Worm (Caenorhabditis elegans) whole organism, L4 larva: ENCODE results near the gene F49F1.4.

ENCODE experiments used
- aly-2 ChIP-seq: sonication (generic microtip); optimal IDR thresholded peaks from 2 replicates; lab custom pipeline; 2018; ENCODE audit warnings: missing biosample characterization, missing genetic modification characterization
- ces-1 ChIP-seq: fragments of 150-350 bp; sonication (generic microtip); optimal IDR thresholded peaks from 4 replicates; lab custom pipeline; 2014; ENCODE audit warnings: missing biosample characterization, missing genetic modification reagents, missing genetic modification characterization
- egl-43 ChIP-seq: fragments of 200-800 bp; sonication (Bioruptor generic); IDR thresholded peaks from 2 replicates; pipeline ENCODE4 v1.3.6; 2022; ENCODE audit warnings: missing genetic modification reagents, missing genetic modification characterization, missing compliant biosample characterization
- hif-1 ChIP-seq, 2 experiments: sonication (generic microtip); optimal IDR thresholded peaks; 2 replicates each; lab custom pipeline; 2016 to 2017; ENCODE audit warnings: missing compliant biosample characterization in 2 of 2, missing genetic modification characterization in 2 of 2, missing genetic modification reagents in 2 of 2, missing genotype in 2 of 2, mild to moderate bottlenecking in 1 of 2
- nhr-6 ChIP-seq: fragments of 150-350 bp; optimal IDR thresholded peaks from 2 replicates; lab custom pipeline; 2014; ENCODE audit warnings: missing biosample characterization, missing genetic modification characterization
- pha-4 ChIP-seq, 2 experiments: fragments of 150-350 bp in 1 of 2; fragments of 200-800 bp in 1 of 2; sonication (Bioruptor generic) in 1 of 2; IDR thresholded peaks in 1 of 2; optimal IDR thresholded peaks in 1 of 2; 2 replicates each; pipeline versions ENCODE4 v1.3.6 to Lab custom; 2014 to 2022; ENCODE audit warnings: missing genetic modification characterization in 2 of 2, missing genetic modification reagents in 2 of 2, missing biosample characterization in 1 of 2, missing compliant biosample characterization in 1 of 2
- pqm-1 ChIP-seq: sonication (generic microtip); optimal IDR thresholded peaks from 2 replicates; lab custom pipeline; 2017; ENCODE audit warnings: missing biosample characterization, missing genetic modification characterization
- snpc-4 ChIP-seq: fragments of 150-350 bp; optimal IDR thresholded peaks from 2 replicates; lab custom pipeline; 2014; ENCODE audit warnings: missing biosample characterization, missing genetic modification characterization
- ztf-11 ChIP-seq: fragments of 150-350 bp; optimal IDR thresholded peaks from 2 replicates; lab custom pipeline; 2014; ENCODE audit warnings: missing biosample characterization, missing genetic modification characterization

DNA sequence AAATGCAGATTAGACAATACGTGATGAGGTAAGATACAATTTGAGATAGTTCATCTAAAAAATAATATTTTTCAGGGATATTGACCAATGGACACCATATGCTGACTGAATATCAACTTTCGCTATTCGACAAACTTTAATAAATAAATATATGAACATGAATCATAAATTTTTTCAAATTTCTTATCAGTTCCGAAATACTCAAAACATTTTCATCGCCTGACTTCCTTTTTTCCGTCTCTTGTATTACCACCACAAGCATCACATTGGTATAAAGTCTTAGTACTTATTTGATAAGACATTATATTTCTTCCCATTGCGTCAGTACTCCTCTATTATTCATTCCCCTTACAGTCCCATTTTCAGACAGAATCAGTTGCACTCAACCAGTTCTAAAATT, 36.6 kb upstream of the F49F1.4 start, which contains the start of the genes K08D10.10 and R07C12.1:
- TF ChIP-seq ztf-11 (tag; lab: Kevin White, UChicago), result no peak
- no peak for TF ChIP-seq hif-1 (tag; optimal IDR thresholded peaks at IDR 0.05; lab: Kevin White, UChicago)
- TF ChIP-seq pqm-1 (tag; lab: Kevin White, UChicago), result peak; percentile 6
- no peak for TF ChIP-seq nhr-6 (tag; lab: Kevin White, UChicago)
- TF ChIP-seq snpc-4 (tag; lab: Kevin White, UChicago), result no peak
- TF ChIP-seq aly-2, result no peak
- TF ChIP-seq egl-43 (GFP tag; lab: Robert Waterston, UW), result no peak
- no peak for TF ChIP-seq pha-4 (GFP tag; IDR thresholded peaks at IDR 0.05; lab: Robert Waterston, UW)
- no peak for TF ChIP-seq pha-4 (tag; optimal IDR thresholded peaks at IDR 0.05; lab: Kevin White, UChicago)
- TF ChIP-seq ces-1 (GFP tag; lab: Kevin White, UChicago), result no peak
